Worm (Caenorhabditis elegans): ENCODE data around the gene ptc-1.

ce11 chrII:7857485-7858010 lies 35.5 kb upstream of the ptc-1 start, which contains the start of the genes cec-3 and T09A5.15:
- no peak for TF ChIP-seq pqm-1 (tag; optimal IDR thresholded peaks at IDR 0.05)
- no peak for TF ChIP-seq egl-27 (tag; optimal IDR thresholded peaks at IDR 0.05)
- TF ChIP-seq nhr-11 (tag; optimal IDR thresholded peaks at IDR 0.05) = no peak
- no peak for TF ChIP-seq mdl-1 (tag; optimal IDR thresholded peaks at IDR 0.05)
- TF ChIP-seq pha-4 (tag; optimal IDR thresholded peaks at IDR 0.05) = peak; percentile 61
- TF ChIP-seq ceh-16 (tag; optimal IDR thresholded peaks at IDR 0.05) = no peak
- no peak for TF ChIP-seq jun-1 (tag; optimal IDR thresholded peaks at IDR 0.05)
- TF ChIP-seq R02D3.7 (tag; optimal IDR thresholded peaks at IDR 0.05) = no peak
- no peak for TF ChIP-seq nhr-28 (tag; optimal IDR thresholded peaks at IDR 0.05)
- TF ChIP-seq lin-39 (tag; optimal IDR thresholded peaks at IDR 0.05) = no peak
- TF ChIP-seq snpc-4 (tag; optimal IDR thresholded peaks at IDR 0.05) = no peak
- TF ChIP-seq nhr-12 (tag; optimal IDR thresholded peaks at IDR 0.05) = no peak

Data from whole organism, L3 larva.